Worm (Caenorhabditis elegans): ENCODE results near the gene F32D8.3.

DNA sequence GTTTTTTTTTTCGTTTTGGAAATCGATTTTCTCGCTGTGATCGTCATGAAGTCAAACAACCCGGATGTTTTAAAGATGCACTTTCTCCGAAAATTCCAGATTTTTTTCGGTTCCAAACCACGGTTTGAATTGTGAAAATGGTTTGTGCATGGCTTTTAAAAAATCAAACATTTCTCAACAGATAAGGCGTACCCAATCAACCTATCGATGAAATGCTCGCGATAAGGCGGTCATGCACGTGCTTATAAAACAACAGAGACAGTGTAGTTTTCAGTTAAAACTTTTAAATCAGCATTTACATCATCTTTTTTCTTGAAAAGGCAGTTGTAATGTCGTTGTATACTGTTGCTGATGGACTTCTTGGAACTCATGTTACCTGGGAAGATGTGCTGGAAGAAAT, 45.8 kb downstream of the F32D8.3 start, which contains the start of gene F58B4.5:
- TF ChIP-seq nhr-48 (tag; optimal IDR thresholded peaks at IDR 0.05): peak; percentile 7
- TF ChIP-seq ceh-20 (GFP tag; IDR thresholded peaks at IDR 0.05): no peak
- TF ChIP-seq spr-1 (tag; optimal IDR thresholded peaks at IDR 0.05): no peak
- no peak for TF ChIP-seq lin-15B (tag; optimal IDR thresholded peaks at IDR 0.05)
- TF ChIP-seq nhr-28 (tag; optimal IDR thresholded peaks at IDR 0.05): peak; percentile 34
- no peak for TF ChIP-seq ama-1 (optimal IDR thresholded peaks at IDR 0.05)
- TF ChIP-seq mdl-1 (tag; optimal IDR thresholded peaks at IDR 0.05): peak in 1 of 2 experiments; percentile 57
- TF ChIP-seq ztf-11 (tag; optimal IDR thresholded peaks at IDR 0.05): no peak
- no peak for TF ChIP-seq pha-4 (GFP tag; IDR thresholded peaks at IDR 0.05)
- no peak for TF ChIP-seq pha-4 (tag; optimal IDR thresholded peaks at IDR 0.05)
